Fruit fly (Drosophila melanogaster) whole organism, embryonic: ENCODE data around the gene CG32708.

Experiments
- Atf6 ChIP-seq: fragments of 200-800 bp; sonication (Bioruptor generic); IDR thresholded peaks from 2 replicates; pipeline ENCODE4 v1.3.6; 2022; ENCODE audit warnings: missing biosample characterization, missing genetic modification characterization
- Blimp-1 ChIP-seq: fragments of 200-800 bp; sonication (Bioruptor generic); optimal IDR thresholded peaks from 3 replicates; lab custom pipeline; 2018; ENCODE audit warnings: missing biosample characterization, missing genetic modification characterization, mild to moderate bottlenecking, moderate library complexity, missing genetic modification reagents
- BtbVII ChIP-seq: fragments of 200-800 bp; sonication (Bioruptor generic); optimal IDR thresholded peaks from 3 replicates; lab custom pipeline; 2017; ENCODE audit warnings: missing biosample characterization, mild to moderate bottlenecking, missing genetic modification characterization
- CG11456 ChIP-seq: fragments of 200-800 bp; sonication (Bioruptor generic); IDR thresholded peaks from 3 replicates; pipeline ENCODE4 v1.3.6; 2022; ENCODE audit warnings: missing biosample characterization, missing genetic modification characterization
- CG12236 ChIP-seq: fragments of 200-800 bp; sonication (Bioruptor generic); optimal IDR thresholded peaks from 2 replicates; lab custom pipeline; 2016; ENCODE audit warnings: missing biosample characterization, missing genetic modification characterization
- CG12769 ChIP-seq: fragments of 200-800 bp; sonication (Bioruptor generic); optimal IDR thresholded peaks from 2 replicates; lab custom pipeline; 2019; ENCODE audit warnings: missing biosample characterization, mild to moderate bottlenecking, missing genetic modification characterization, moderate library complexity
- CG1603 ChIP-seq: fragments of 200-800 bp; sonication (Bioruptor generic); optimal IDR thresholded peaks from 2 replicates; lab custom pipeline; 2019; ENCODE audit warnings: missing biosample characterization, mild to moderate bottlenecking, missing genetic modification characterization, moderate library complexity
- CG3726 ChIP-seq: fragments of 200-800 bp; sonication (Bioruptor generic); IDR thresholded peaks from 3 replicates; pipeline ENCODE4, ENCODE4 v1.3.6; 2022; ENCODE audit warnings: missing biosample characterization, missing genetic modification characterization
- CG42726 ChIP-seq: fragments of 200-800 bp; sonication (Bioruptor generic); IDR thresholded peaks from 2 replicates; pipeline ENCODE4 v1.3.6; 2022; ENCODE audit warnings: missing biosample characterization, missing genetic modification characterization; ENCODE audit not compliant: partially characterized antibody
- CG4730 ChIP-seq: fragments of 200-800 bp; sonication (Bioruptor generic); IDR thresholded peaks from 2 replicates; pipeline ENCODE4 v1.3.6; 2022; ENCODE audit warnings: missing biosample characterization, missing genetic modification characterization
- CG6175 ChIP-seq: fragments of 200-800 bp; sonication (Bioruptor generic); IDR thresholded peaks from 3 replicates; pipeline ENCODE4 v1.3.6; 2022; ENCODE audit warnings: missing biosample characterization, missing genetic modification characterization
- CG8290 ChIP-seq, 3 experiments: fragments of 200-800 bp; sonication (Bioruptor generic); optimal IDR thresholded peaks; 2 replicates each; lab custom pipeline; 2016 to 2019; ENCODE audit warnings: missing biosample characterization in 3 of 3, missing genetic modification characterization in 3 of 3, mild to moderate bottlenecking in 2 of 3, moderate library complexity in 1 of 3
- CG8359 ChIP-seq: fragments of 200-800 bp; sonication (Bioruptor generic); optimal IDR thresholded peaks from 2 replicates; lab custom pipeline; 2017; ENCODE audit warnings: missing biosample characterization, mild to moderate bottlenecking, missing genetic modification characterization, borderline replicate concordance
- CHES-1-like ChIP-seq: fragments of 200-800 bp; sonication (Bioruptor generic); optimal IDR thresholded peaks from 2 replicates; lab custom pipeline; 2016; ENCODE audit warnings: missing biosample characterization, missing genetic modification characterization
- CTCF ChIP-seq: fragments of 200-800 bp; sonication (Bioruptor generic); optimal IDR thresholded peaks from 2 replicates; lab custom pipeline; 2017; ENCODE audit warnings: missing biosample characterization, mild to moderate bottlenecking, missing genetic modification characterization, moderate library complexity
- D ChIP-seq, 2 experiments: fragments of 200-800 bp in 1 of 2; fragments of >200 bp in 1 of 2; sonication (Bioruptor generic) in 1 of 2; optimal IDR thresholded peaks; 2 replicates in 1 of 2; 3 replicates in 1 of 2; lab custom pipeline; 2017; ENCODE audit warnings: mild to moderate bottlenecking in 1 of 2, missing biosample characterization in 1 of 2, missing genetic modification characterization in 1 of 2, missing genetic modification reagents in 1 of 2
- Doc2 ChIP-seq: fragments of 200-800 bp; sonication (Bioruptor generic); IDR thresholded peaks from 2 replicates; pipeline ENCODE4 v1.3.6; 2022; ENCODE audit warnings: missing biosample characterization, missing genetic modification characterization
- HLH3B ChIP-seq: fragments of 200-800 bp; sonication (Bioruptor generic); IDR thresholded peaks from 2 replicates; pipeline ENCODE4 v1.3.6; 2022; ENCODE audit warnings: missing biosample characterization, missing genetic modification characterization
- Hey ChIP-seq: fragments of 200-800 bp; sonication (Bioruptor generic); optimal IDR thresholded peaks from 3 replicates; lab custom pipeline; 2018; ENCODE audit warnings: missing biosample characterization, mild to moderate bottlenecking, missing genetic modification characterization
- HmgD ChIP-seq: fragments of 200-800 bp; sonication (Bioruptor generic); optimal IDR thresholded peaks from 3 replicates; lab custom pipeline; 2016; ENCODE audit warnings: missing biosample characterization, missing genetic modification characterization
- Hsf ChIP-seq: fragments of 200-800 bp; sonication (Bioruptor generic); optimal IDR thresholded peaks from 3 replicates; lab custom pipeline; 2016; ENCODE audit warnings: missing biosample characterization, missing genetic modification characterization
- Lpt ChIP-seq: fragments of >200 bp; optimal IDR thresholded peaks from 2 replicates; lab custom pipeline; 2018; ENCODE audit warnings: missing biosample characterization, missing genetic modification characterization
- Max ChIP-seq: fragments of 200-800 bp; sonication (Bioruptor generic); optimal IDR thresholded peaks from 2 replicates; lab custom pipeline; 2016; ENCODE audit warnings: missing biosample characterization, mild to moderate bottlenecking, missing genetic modification characterization
- Mes4 ChIP-seq: fragments of 200-800 bp; sonication (Bioruptor generic); optimal IDR thresholded peaks from 2 replicates; lab custom pipeline; 2016; ENCODE audit warnings: missing biosample characterization, missing genetic modification characterization
- NC2β ChIP-seq: fragments of 200-800 bp; sonication (Bioruptor generic); optimal IDR thresholded peaks from 2 replicates; lab custom pipeline; 2016; ENCODE audit warnings: missing biosample characterization, missing genetic modification characterization
- Sin3A ChIP-seq: fragments of >200 bp; optimal IDR thresholded peaks from 2 replicates; lab custom pipeline; 2018
- Spps ChIP-seq: fragments of 200-800 bp; sonication (Bioruptor generic); optimal IDR thresholded peaks from 2 replicates; lab custom pipeline; 2018; ENCODE audit warnings: missing biosample characterization, mild to moderate bottlenecking, missing genetic modification characterization
- Ssrp ChIP-seq: fragments of 200-800 bp; sonication (Bioruptor generic); optimal IDR thresholded peaks from 2 replicates; lab custom pipeline; 2018; ENCODE audit warnings: missing biosample characterization, mild to moderate bottlenecking, missing genetic modification characterization, moderate library complexity
- Tbp ChIP-seq: fragments of >200 bp; optimal IDR thresholded peaks from 2 replicates; lab custom pipeline; 2018; ENCODE audit warnings: missing biosample characterization, missing genetic modification characterization
- Trl ChIP-seq, 3 experiments: fragments of >200 bp in 2 of 3; fragments of 200-800 bp in 1 of 3; sonication (Bioruptor generic) in 1 of 3; optimal IDR thresholded peaks; 2 replicates in 1 of 3; 3 replicates in 2 of 3; lab custom pipeline; 2016 to 2017; ENCODE audit warnings: missing biosample characterization in 1 of 3, missing genetic modification characterization in 1 of 3
- Xbp1 ChIP-seq: fragments of 200-800 bp; sonication (Bioruptor generic); optimal IDR thresholded peaks from 3 replicates; lab custom pipeline; 2016; ENCODE audit warnings: missing biosample characterization, mild to moderate bottlenecking, missing genetic modification characterization
- Xrp1 ChIP-seq: fragments of 200-800 bp; sonication (Bioruptor generic); IDR thresholded peaks from 2 replicates; pipeline ENCODE4 v1.3.6; 2022; ENCODE audit warnings: missing biosample characterization, missing genetic modification characterization
- al ChIP-seq: fragments of 200-800 bp; sonication (Bioruptor generic); IDR thresholded peaks from 2 replicates; pipeline ENCODE4 v1.3.6; 2022; ENCODE audit warnings: missing biosample characterization, missing genetic modification characterization
- az2 ChIP-seq: fragments of 200-800 bp; sonication (Bioruptor generic); optimal IDR thresholded peaks from 3 replicates; lab custom pipeline; 2016; ENCODE audit warnings: missing biosample characterization, missing genetic modification characterization
- chm ChIP-seq: fragments of 200-800 bp; sonication (Bioruptor generic); IDR thresholded peaks from 2 replicates; pipeline ENCODE4 v1.3.6; 2022; ENCODE audit warnings: missing biosample characterization, missing genetic modification characterization
- hkb ChIP-seq, 2 experiments: fragments of 200-800 bp in 1 of 2; fragments of >200 bp in 1 of 2; sonication (Bioruptor generic) in 1 of 2; IDR thresholded peaks in 1 of 2; optimal IDR thresholded peaks in 1 of 2; 2 replicates each; pipeline versions ENCODE4 v1.3.6 to Lab custom; 2017 to 2022; ENCODE audit warnings: missing biosample characterization in 1 of 2, missing genetic modification characterization in 1 of 2
- kay ChIP-seq: fragments of 200-800 bp; sonication (Bioruptor generic); optimal IDR thresholded peaks from 2 replicates; lab custom pipeline; 2016; ENCODE audit warnings: missing biosample characterization, missing genetic modification characterization
- lola ChIP-seq, 3 experiments: fragments of >200 bp in 2 of 3; fragments of 200-800 bp in 1 of 3; sonication (Bioruptor generic) in 1 of 3; optimal IDR thresholded peaks; 2 replicates each; lab custom pipeline; 2017 to 2019; ENCODE audit warnings: missing biosample characterization in 3 of 3, missing genetic modification characterization in 3 of 3, mild to moderate bottlenecking in 1 of 3, moderate library complexity in 1 of 3
- nerfin-2 ChIP-seq: fragments of 200-800 bp; sonication (Bioruptor generic); IDR thresholded peaks from 2 replicates; pipeline ENCODE4 v1.3.6; 2022; ENCODE audit warnings: missing biosample characterization, missing genetic modification characterization; ENCODE audit not compliant: partially characterized antibody
- odd ChIP-seq: fragments of 200-800 bp; sonication (Bioruptor generic); optimal IDR thresholded peaks from 2 replicates; lab custom pipeline; 2017; ENCODE audit warnings: missing biosample characterization, mild to moderate bottlenecking, missing genetic modification characterization
- prd ChIP-seq, 3 experiments: fragments of >200 bp in 2 of 3; fragments of 200-800 bp in 1 of 3; sonication (Bioruptor generic) in 1 of 3; optimal IDR thresholded peaks in 2 of 3; IDR thresholded peaks in 1 of 3; 2 replicates in 2 of 3; 3 replicates in 1 of 3; pipeline versions ENCODE4 v1.3.6 to Lab custom; 2017 to 2022; ENCODE audit warnings: missing biosample characterization in 1 of 3, missing genetic modification characterization in 1 of 3
- ranshi ChIP-seq: fragments of 200-800 bp; sonication (Bioruptor generic); IDR thresholded peaks from 2 replicates; pipeline ENCODE4 v1.3.6; 2022; ENCODE audit warnings: missing biosample characterization, missing genetic modification characterization
- sens ChIP-seq: fragments of 200-800 bp; sonication (Bioruptor generic); peaks from one replicate; lab custom pipeline; 2016; ENCODE audit warnings: missing biosample characterization, missing genetic modification characterization
- sisA ChIP-seq: fragments of 200-800 bp; sonication (Bioruptor generic); IDR thresholded peaks from 2 replicates; pipeline ENCODE4 v1.3.6; 2022; ENCODE audit warnings: missing biosample characterization, missing genetic modification characterization
- slou ChIP-seq: fragments of 200-800 bp; sonication (Bioruptor generic); optimal IDR thresholded peaks from 3 replicates; lab custom pipeline; 2016; ENCODE audit warnings: missing biosample characterization, missing genetic modification characterization
- stc ChIP-seq: fragments of 200-800 bp; sonication (Bioruptor generic); IDR thresholded peaks from 2 replicates; pipeline ENCODE4 v1.3.6; 2022; ENCODE audit warnings: missing biosample characterization, missing genetic modification characterization
- tin ChIP-seq: fragments of 200-800 bp; sonication (Bioruptor generic); optimal IDR thresholded peaks from 3 replicates; lab custom pipeline; 2016; ENCODE audit warnings: missing biosample characterization, missing genetic modification characterization
- trh ChIP-seq: fragments of 200-800 bp; sonication (Bioruptor generic); optimal IDR thresholded peaks from 2 replicates; lab custom pipeline; 2016; ENCODE audit warnings: missing biosample characterization, missing genetic modification characterization
- wek ChIP-seq: fragments of 200-800 bp; sonication (Bioruptor generic); optimal IDR thresholded peaks from 3 replicates; lab custom pipeline; 2018; ENCODE audit warnings: missing biosample characterization, mild to moderate bottlenecking, missing genetic modification characterization, moderate library complexity

CG32708 gene

dm6 chrX:9066802-9067489 lies 18.8 kb upstream of the CG32708 start (continued):
- TF ChIP-seq trh (GFP tag; lab: Kevin White, UChicago) (no peak), prd (optimal IDR thresholded peaks at IDR 0.05; lab: Kevin White, UChicago) (no peak), prd (GFP tag; IDR thresholded peaks at IDR 0.05; lab: Robert Waterston, UW) (peak; percentile 54; the same call in 2 of the 3 replicates), Lpt (GFP tag; lab: Kevin White, UChicago) (no peak), Sin3A (lab: Kevin White, UChicago) (no peak), sisA (peak; percentile 57), slou (GFP tag; lab: Kevin White, UChicago) (no peak), CG8359 (GFP tag; lab: Kevin White, UChicago) (no peak), HmgD (no peak), BtbVII (GFP tag; lab: Kevin White, UChicago) (no peak), CG4730 (no peak), tin (GFP tag; lab: Kevin White, UChicago) (no peak), CG12769 (peak; percentile 0), CG11456 (peak; percentile 45; the same call in 1 of the 3 replicates), CG42726 (GFP tag; lab: Robert Waterston, UW) (no peak), Xbp1 (peak; percentile 15), Xrp1 (GFP tag; lab: Robert Waterston, UW) (peak; percentile 46; the same call in 1 of the 2 replicates), hkb (optimal IDR thresholded peaks at IDR 0.05; lab: Kevin White, UChicago) (no peak), hkb (GFP tag; IDR thresholded peaks at IDR 0.05; lab: Robert Waterston, UW) (peak; percentile 57), Ssrp (tag; lab: Kevin White, UChicago) (no peak), CG8290 (GFP tag; optimal IDR thresholded peaks at IDR 0.05; lab: Kevin White, UChicago) (no peak), CG8290 (tag; optimal IDR thresholded peaks at IDR 0.05; lab: Kevin White, UChicago) (peak in 1 of 2 experiments; percentile 3), Doc2 (no peak), HLH3B (peak; percentile 45; the same call in 1 of the 2 replicates), nerfin-2 (GFP tag; lab: Robert Waterston, UW) (no peak), kay (GFP tag; lab: Kevin White, UChicago) (no peak), CG3726 (GFP tag; lab: Robert Waterston, UW) (no peak), CG6175 (GFP tag; lab: Robert Waterston, UW) (no peak), D (optimal IDR thresholded peaks at IDR 0.05; lab: Kevin White, UChicago) (no peak), D (GFP tag; optimal IDR thresholded peaks at IDR 0.05; lab: Kevin White, UChicago) (no peak), CG12236 (GFP tag; lab: Kevin White, UChicago) (no peak), odd (GFP tag; lab: Kevin White, UChicago) (no peak), Hsf (GFP tag; lab: Kevin White, UChicago) (no peak), Spps (tag; lab: Kevin White, UChicago) (no peak), Trl (optimal IDR thresholded peaks at IDR 0.05; lab: Kevin White, UChicago) (no peak), Trl (GFP tag; optimal IDR thresholded peaks at IDR 0.05; lab: Kevin White, UChicago) (no peak), Blimp-1 (peak; percentile 32), wek (GFP tag; lab: Kevin White, UChicago) (no peak), Max (GFP tag; lab: Kevin White, UChicago) (no peak), CHES-1-like (no peak), Tbp (GFP tag; lab: Kevin White, UChicago) (no peak), sens (GFP tag; lab: Kevin White, UChicago) (no peak), Mes4 (no peak), az2 (GFP tag; lab: Kevin White, UChicago) (peak; percentile 19), NC2β (GFP tag; lab: Kevin White, UChicago) (no peak), al (GFP tag; lab: Robert Waterston, UW) (peak; percentile 28; the same call in 1 of the 2 replicates), ranshi (GFP tag; lab: Robert Waterston, UW) (no peak), Hey (tag; lab: Kevin White, UChicago) (no peak), CG1603 (tag; lab: Kevin White, UChicago) (peak; percentile 6), CTCF (GFP tag; lab: Kevin White, UChicago) (no peak), stc (GFP tag; lab: Robert Waterston, UW) (no peak), Atf6 (GFP tag; lab: Robert Waterston, UW) (peak; percentile 31; the same call in 1 of the 2 replicates), chm (GFP tag; lab: Robert Waterston, UW) (no peak), lola (GFP tag; optimal IDR thresholded peaks at IDR 0.05; lab: Kevin White, UChicago) (no peak)
